Worm (Caenorhabditis elegans) whole organism, L4/young adult: ENCODE measurements around the gene ZC404.16.

Experiments
- W03F9.2 ChIP-seq: fragments of 150-350 bp; optimal IDR thresholded peaks from 2 replicates; lab custom pipeline; 2014; ENCODE audit warnings: missing biosample characterization, missing genetic modification characterization
- dao-5 ChIP-seq: sonication (generic microtip); optimal IDR thresholded peaks from 2 replicates; lab custom pipeline; 2016; ENCODE audit warnings: missing genotype, missing genetic modification characterization, moderate library complexity, missing compliant biosample characterization
- him-1 ChIP-seq: sonication (generic microtip); optimal IDR thresholded peaks from 2 replicates; lab custom pipeline; 2016; ENCODE audit warnings: missing genotype, missing genetic modification reagents, missing genetic modification characterization, missing compliant biosample characterization

DNA sequence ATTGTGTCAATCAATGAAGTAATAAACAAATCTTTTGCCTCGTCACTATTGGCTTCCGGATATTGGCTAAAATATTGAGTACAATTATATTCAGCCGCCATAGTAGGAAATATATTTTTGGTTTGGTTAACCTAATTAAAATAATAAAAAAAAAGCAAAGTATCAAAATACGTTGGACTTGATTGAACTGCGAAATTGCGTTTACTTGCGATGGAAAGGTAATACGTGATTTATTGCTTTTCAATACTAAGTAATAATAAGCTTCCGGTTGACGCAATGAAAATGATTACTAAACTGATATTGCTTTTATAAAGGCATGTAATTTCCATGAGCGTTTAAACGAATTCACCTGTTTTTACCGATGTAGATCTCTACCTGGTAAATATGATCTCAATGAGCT is 25.9 kb upstream of the ZC404.16 start, which contains the start of gene dmsr-9:
- TF ChIP-seq him-1 (tag; lab: Kevin White, UChicago) = no peak
- TF ChIP-seq dao-5 (tag; lab: Kevin White, UChicago) = no peak
- no peak for TF ChIP-seq W03F9.2 (tag; lab: Kevin White, UChicago)
